Worm (Caenorhabditis elegans): ENCODE data around the gene C05G5.5.

C05G5.5 gene

ce11 chrX:14751911-14752310 lies 9.0 kb downstream of the C05G5.5 start, which contains the start of gene C05G5.3:
Gene C05G5.3 (minus strand): TSS chrX:14752011.
- no peak for TF ChIP-seq nhr-43 (tag; optimal IDR thresholded peaks at IDR 0.05; ENCODE audit: poor library complexity, severe bottlenecking)
- TF ChIP-seq nhr-67 (tag; optimal IDR thresholded peaks at IDR 0.05) = no peak
- no peak for TF ChIP-seq nhr-77 (tag; optimal IDR thresholded peaks at IDR 0.05)
- no peak for TF ChIP-seq fkh-2 (tag; optimal IDR thresholded peaks at IDR 0.05)
- TF ChIP-seq nhr-25 (tag; optimal IDR thresholded peaks at IDR 0.05) = no peak
- TF ChIP-seq ztf-11 (tag; optimal IDR thresholded peaks at IDR 0.05) = no peak
- TF ChIP-seq egl-27 (tag; optimal IDR thresholded peaks at IDR 0.05) = no peak
- TF ChIP-seq egl-5 (tag; optimal IDR thresholded peaks at IDR 0.05) = no peak
- no peak for TF ChIP-seq elt-2 (tag; optimal IDR thresholded peaks at IDR 0.05)
- no peak for TF ChIP-seq skn-1 (tag; optimal IDR thresholded peaks at IDR 0.05)
- no peak for TF ChIP-seq elt-1 (tag; optimal IDR thresholded peaks at IDR 0.05)
- no peak for TF ChIP-seq nhr-237 (tag; optimal IDR thresholded peaks at IDR 0.05)
- TF ChIP-seq nhr-76 (tag; optimal IDR thresholded peaks at IDR 0.05) = no peak
- TF ChIP-seq lin-39 (tag; optimal IDR thresholded peaks at IDR 0.05) = no peak
- TF ChIP-seq mml-1 (tag; optimal IDR thresholded peaks at IDR 0.05) = no peak
- no peak for TF ChIP-seq unc-62 (GFP tag; optimal IDR thresholded peaks at IDR 0.05)
- TF ChIP-seq lin-15B (tag; optimal IDR thresholded peaks at IDR 0.05) = no peak

ce11 chrX:14746948-14747347 lies 14.0 kb downstream of the C05G5.5 start, which contains the start of gene C05G5.2:
Gene C05G5.2 (plus strand): TSS chrX:14747303.
- TF ChIP-seq nhr-12 (tag; optimal IDR thresholded peaks at IDR 0.05) (no peak), nhr-43 (tag; optimal IDR thresholded peaks at IDR 0.05; ENCODE audit: poor library complexity, severe bottlenecking) (peak; percentile 63), ceh-9 (tag; optimal IDR thresholded peaks at IDR 0.05) (no peak), lsy-12 (tag; optimal IDR thresholded peaks at IDR 0.05) (peak; percentile 56), ceh-82 (tag; optimal IDR thresholded peaks at IDR 0.05) (peak; percentile 60), aly-2 (tag; optimal IDR thresholded peaks at IDR 0.05) (no peak), sea-2 (GFP tag; optimal IDR thresholded peaks at IDR 0.05) (peak; percentile 13), unc-39 (tag; optimal IDR thresholded peaks at IDR 0.05) (no peak), egl-5 (tag; optimal IDR thresholded peaks at IDR 0.05) (peak; percentile 84), ceh-28 (tag; optimal IDR thresholded peaks at IDR 0.05) (peak; percentile 62), ztf-11 (tag; optimal IDR thresholded peaks at IDR 0.05) (no peak), lin-39 (tag; optimal IDR thresholded peaks at IDR 0.05) (peak; percentile 96), nhr-11 (tag; optimal IDR thresholded peaks at IDR 0.05) (no peak), elt-2 (tag; optimal IDR thresholded peaks at IDR 0.05) (peak; percentile 89), nhr-237 (tag; optimal IDR thresholded peaks at IDR 0.05) (no peak), daf-12 (tag; optimal IDR thresholded peaks at IDR 0.05) (no peak), ceh-16 (tag; optimal IDR thresholded peaks at IDR 0.05) (no peak), mdl-1 (tag; optimal IDR thresholded peaks at IDR 0.05) (peak; percentile 10), nhr-23 (tag; optimal IDR thresholded peaks at IDR 0.05) (peak; percentile 92), ama-1 (optimal IDR thresholded peaks at IDR 0.05) (peak; percentile 33), nfya-1 (tag; optimal IDR thresholded peaks at IDR 0.05; ENCODE audit: insufficient read depth) (peak; percentile 94), nhr-76 (tag; optimal IDR thresholded peaks at IDR 0.05) (no peak), R02D3.7 (tag; optimal IDR thresholded peaks at IDR 0.05) (peak; percentile 36), eor-1 (tag; optimal IDR thresholded peaks at IDR 0.05) (no peak), snpc-4 (tag; optimal IDR thresholded peaks at IDR 0.05) (peak; percentile 94), nhr-77 (tag; optimal IDR thresholded peaks at IDR 0.05) (no peak), tbx-2 (tag; optimal IDR thresholded peaks at IDR 0.05) (peak; percentile 80), pqm-1 (tag; optimal IDR thresholded peaks at IDR 0.05) (peak; percentile 79), elt-1 (tag; optimal IDR thresholded peaks at IDR 0.05) (peak; percentile 14), elt-3 (tag; optimal IDR thresholded peaks at IDR 0.05) (peak in 1 of 3 experiments; percentile 31), nhr-67 (tag; optimal IDR thresholded peaks at IDR 0.05) (no peak), lin-15B (tag; optimal IDR thresholded peaks at IDR 0.05) (peak; percentile 74), jun-1 (tag; optimal IDR thresholded peaks at IDR 0.05) (peak; percentile 82), mml-1 (tag; optimal IDR thresholded peaks at IDR 0.05) (no peak), pha-4 (tag; optimal IDR thresholded peaks at IDR 0.05) (peak; percentile 99), nhr-28 (tag; optimal IDR thresholded peaks at IDR 0.05) (no peak), ztf-4 (tag; optimal IDR thresholded peaks at IDR 0.05) (no peak), fkh-2 (tag; optimal IDR thresholded peaks at IDR 0.05) (no peak), fos-1 (tag; optimal IDR thresholded peaks at IDR 0.05) (no peak), unc-62 (GFP tag; optimal IDR thresholded peaks at IDR 0.05) (no peak), fkh-10 (GFP tag; optimal IDR thresholded peaks at IDR 0.05) (peak; percentile 73), hmg-11 (tag; optimal IDR thresholded peaks at IDR 0.05) (peak; percentile 92), skn-1 (tag; optimal IDR thresholded peaks at IDR 0.05) (peak; percentile 77), egl-27 (tag; optimal IDR thresholded peaks at IDR 0.05) (no peak), zag-1 (tag; optimal IDR thresholded peaks at IDR 0.05) (peak; percentile 39), nhr-25 (tag; optimal IDR thresholded peaks at IDR 0.05) (peak; percentile 85), ZK546.5 (tag; optimal IDR thresholded peaks at IDR 0.05) (no peak)
